Worm (Caenorhabditis elegans): ENCODE measurements around the gene glb-29.
A peak's percentile ranks its signal among the peaks of the same experiment; 100 is the strongest.

glb-29 gene

ce11 chrII:11980110-11980509 is 28.8 kb upstream of the glb-29 start (continued):
- TF ChIP-seq lin-38 (GFP tag; IDR thresholded peaks at IDR 0.05) (peak; percentile 90), hmg-1.1 (GFP tag; IDR thresholded peaks at IDR 0.05) (peak; percentile 84), dpl-1 (GFP tag; optimal IDR thresholded peaks at IDR 0.05) (peak; percentile 86), zip-11 (GFP tag; IDR thresholded peaks at IDR 0.05) (no peak), aha-1 (tag) (peak; percentile 98), ctbp-1 (GFP tag; IDR thresholded peaks at IDR 0.05) (peak; percentile 65), dmd-8 (GFP tag; IDR thresholded peaks at IDR 0.05) (no peak), Y75B8A.6 (GFP tag; IDR thresholded peaks at IDR 0.05) (no peak; the same call in 1 of the 2 replicates), ceh-62 (tag; optimal IDR thresholded peaks at IDR 0.05) (no peak), rbr-2 (tag; optimal IDR thresholded peaks at IDR 0.05) (peak; percentile 90), cey-2 (tag; optimal IDR thresholded peaks at IDR 0.05; ENCODE audit: borderline replicate concordance, insufficient read depth) (no peak), nhr-102 (tag; optimal IDR thresholded peaks at IDR 0.05) (peak; percentile 80), vab-7 (GFP tag; IDR thresholded peaks at IDR 0.05) (peak; percentile 82), set-16 (GFP tag; IDR thresholded peaks at IDR 0.05) (no peak), lin-15B (tag; optimal IDR thresholded peaks at IDR 0.05) (peak; percentile 38), lin-29 (GFP tag; IDR thresholded peaks at IDR 0.05) (peak; percentile 27; the same call in 1 of the 2 replicates), daf-12 (tag; optimal IDR thresholded peaks at IDR 0.05) (no peak), zag-1 (tag; optimal IDR thresholded peaks at IDR 0.05) (no peak), pha-4 (GFP tag; IDR thresholded peaks at IDR 0.05) (peak; percentile 80; the same call in 1 of the 2 replicates), pha-4 (tag; optimal IDR thresholded peaks at IDR 0.05) (peak; percentile 79), spr-3 (GFP tag; optimal IDR thresholded peaks at IDR 0.05) (no peak), Y105C5A.15 (GFP tag; IDR thresholded peaks at IDR 0.05) (0 out of 2 replicates have a peak, but pooled peaks have one; percentile 26), ceh-20 (GFP tag; IDR thresholded peaks at IDR 0.05) (0 out of 2 replicates have a peak, but pooled peaks have one; percentile 43), ztf-11 (tag; optimal IDR thresholded peaks at IDR 0.05) (no peak), egl-43 (GFP tag; IDR thresholded peaks at IDR 0.05) (no peak), R02D3.7 (tag; optimal IDR thresholded peaks at IDR 0.05) (no peak), fkh-10 (GFP tag; optimal IDR thresholded peaks at IDR 0.05) (peak; percentile 92), tag-97 (GFP tag; IDR thresholded peaks at IDR 0.05) (no peak), hlh-30 (tag; optimal IDR thresholded peaks at IDR 0.05; ENCODE audit: insufficient read depth) (peak; percentile 72), mep-1 (tag; optimal IDR thresholded peaks at IDR 0.05) (peak; percentile 95), ces-1 (GFP tag; optimal IDR thresholded peaks at IDR 0.05) (peak; percentile 83), spr-1 (tag; optimal IDR thresholded peaks at IDR 0.05) (peak; percentile 77), nhr-11 (tag; optimal IDR thresholded peaks at IDR 0.05) (peak; percentile 79), ceh-82 (tag; optimal IDR thresholded peaks at IDR 0.05) (no peak), zfp-2 (tag; optimal IDR thresholded peaks at IDR 0.05) (peak; percentile 95), jun-1 (tag; optimal IDR thresholded peaks at IDR 0.05) (no peak), nhr-6 (tag; optimal IDR thresholded peaks at IDR 0.05) (peak; percentile 33), hlh-11 (tag; optimal IDR thresholded peaks at IDR 0.05) (peak; percentile 91), lsy-2 (tag; optimal IDR thresholded peaks at IDR 0.05) (peak; percentile 80 to 96), daf-19 (GFP tag; conservative IDR thresholded peaks at IDR 0.05) (no peak), ceh-32 (tag; optimal IDR thresholded peaks at IDR 0.05; ENCODE audit: poor library complexity) (peak; percentile 35), lin-39 (tag; optimal IDR thresholded peaks at IDR 0.05) (no peak), nhr-77 (tag; optimal IDR thresholded peaks at IDR 0.05) (peak; percentile 96), lim-7 (GFP tag; IDR thresholded peaks at IDR 0.05) (no peak), D1046.2 (GFP tag; IDR thresholded peaks at IDR 0.05) (peak; percentile 75; the same call in 1 of the 2 replicates), dve-1 (tag; optimal IDR thresholded peaks at IDR 0.05; ENCODE audit: insufficient read depth) (peak; percentile 91), nhr-41 (GFP tag; IDR thresholded peaks at IDR 0.05) (0 out of 2 replicates have a peak, but pooled peaks have one; percentile 19), F10B5.3 (tag; optimal IDR thresholded peaks at IDR 0.05) (no peak), lir-3 (tag; optimal IDR thresholded peaks at IDR 0.05) (peak; percentile 72), nhr-25 (tag; optimal IDR thresholded peaks at IDR 0.05; ENCODE audit: borderline replicate concordance, insufficient read depth) (peak; percentile 30), duxl-1 (tag; optimal IDR thresholded peaks at IDR 0.05; ENCODE audit: poor library complexity) (peak; percentile 76)

Data from whole organism, L4 larva.